Fruit fly (Drosophila melanogaster): ENCODE results near the gene gammaSnap2.

- peak; percentile 94 for TF ChIP-seq eg (GFP tag; IDR thresholded peaks at IDR 0.05)
- TF ChIP-seq CG7368 (GFP tag; optimal IDR thresholded peaks at IDR 0.05), result peak; percentile 91
- peak; percentile 85 for TF ChIP-seq dsx (GFP tag; optimal IDR thresholded peaks at IDR 0.05; ENCODE audit: poor library complexity, severe bottlenecking)
- peak; percentile 78 for TF ChIP-seq Ets21C (GFP tag; optimal IDR thresholded peaks at IDR 0.05)
- peak; percentile 91 for TF ChIP-seq CG8119 (GFP tag; IDR thresholded peaks at IDR 0.05)
- peak; percentile 66 for TF ChIP-seq CG16779 (tag; optimal IDR thresholded peaks at IDR 0.05)
- peak; percentile 88 for TF ChIP-seq spab (GFP tag; optimal IDR thresholded peaks at IDR 0.05)
- TF ChIP-seq CG6854 (GFP tag; optimal IDR thresholded peaks at IDR 0.05), result no peak
- TF ChIP-seq OdsH (GFP tag; optimal IDR thresholded peaks at IDR 0.05), result peak; percentile 94
- TF ChIP-seq CG31627 (GFP tag; optimal IDR thresholded peaks at IDR 0.05), result peak; percentile 90
- peak; percentile 95 for TF ChIP-seq pdm3 (GFP tag; optimal IDR thresholded peaks at IDR 0.05)
- TF ChIP-seq CG34406 (GFP tag; optimal IDR thresholded peaks at IDR 0.05), result peak; percentile 87
- TF ChIP-seq CG11902 (GFP tag; optimal IDR thresholded peaks at IDR 0.05), result peak; percentile 85
Observed at dm6 chr3R:10087206-10087927, 33.8 kb downstream of the gammaSnap2 start.

All from whole organism, prepupa.